Worm (Caenorhabditis elegans) whole organism, late embryonic: Measurements from ENCODE around the gene Y51A2B.4.

Source experiments
- K09A11.1 ChIP-seq: sonication (generic microtip); optimal IDR thresholded peaks from 2 replicates; lab custom pipeline; 2017; ENCODE audit warnings: antibody characterized with exemption, mild to moderate bottlenecking, missing genetic modification characterization, missing compliant biosample characterization; ENCODE audit not compliant: insufficient read depth
- ceh-22 ChIP-seq: sonication (generic microtip); optimal IDR thresholded peaks from 2 replicates; lab custom pipeline; 2017; ENCODE audit warnings: missing biosample characterization, missing genetic modification characterization
- ets-4 ChIP-seq: sonication (generic microtip); optimal IDR thresholded peaks from 2 replicates; lab custom pipeline; 2016; ENCODE audit warnings: missing genetic modification characterization, missing compliant biosample characterization
- hlh-15 ChIP-seq: sonication (generic microtip); optimal IDR thresholded peaks from 2 replicates; lab custom pipeline; 2016; ENCODE audit warnings: missing genetic modification characterization, missing compliant biosample characterization
- hlh-6 ChIP-seq: sonication (generic microtip); optimal IDR thresholded peaks from 2 replicates; lab custom pipeline; 2016; ENCODE audit warnings: missing genotype, missing genetic modification characterization, missing compliant biosample characterization
- nhr-11 ChIP-seq: fragments of 150-350 bp; optimal IDR thresholded peaks from 2 replicates; lab custom pipeline; 2014; ENCODE audit warnings: missing biosample characterization, missing genetic modification characterization
- pha-4 ChIP-seq: fragments of 150-350 bp; optimal IDR thresholded peaks from 2 replicates; lab custom pipeline; 2018; ENCODE audit warnings: missing biosample characterization, missing genetic modification reagents, missing genetic modification characterization

- TF ChIP-seq ceh-22 (tag; lab: Kevin White, UChicago) (no peak), K09A11.1 (tag; lab: Kevin White, UChicago) (no peak), hlh-15 (tag; lab: Kevin White, UChicago) (no peak), hlh-6 (no peak), ets-4 (tag; lab: Kevin White, UChicago) (no peak), nhr-11 (no peak), pha-4 (tag; lab: Kevin White, UChicago) (no peak)
These were observed 36.6 kb upstream of the Y51A2B.4 start, which contains the start of gene ZK262.19 for ce11 chrV:18425544-18425943.
